Fruit fly (Drosophila melanogaster) whole organism, embryonic: Measurements from ENCODE around the gene ZIPIC.

Experiments used
- CG17361 ChIP-seq: fragments of 200-800 bp; sonication (Bioruptor generic); IDR thresholded peaks from 3 replicates; pipeline ENCODE4 v1.3.6; 2022; ENCODE audit warnings: missing biosample characterization, missing genetic modification characterization
- CG2129 ChIP-seq: fragments of 200-800 bp; sonication (Bioruptor generic); IDR thresholded peaks from 2 replicates; pipeline ENCODE4 v1.3.6; 2022; ENCODE audit warnings: missing biosample characterization, missing genetic modification characterization; ENCODE audit not compliant: partially characterized antibody
- Gug ChIP-seq: fragments of 200-800 bp; sonication (Bioruptor generic); IDR thresholded peaks from 4 replicates; pipeline ENCODE4 v1.3.6; 2022; ENCODE audit warnings: missing biosample characterization, missing genetic modification characterization
- Hr3 ChIP-seq: fragments of 200-800 bp; sonication (Bioruptor generic); optimal IDR thresholded peaks from 3 replicates; lab custom pipeline; 2016; ENCODE audit warnings: missing biosample characterization, missing genetic modification characterization

- no peak for TF ChIP-seq Hr3 (GFP tag; lab: Kevin White, UChicago)
- TF ChIP-seq CG2129 (GFP tag; lab: Robert Waterston, UW) = no peak
- TF ChIP-seq Gug = no peak
- TF ChIP-seq CG17361 (GFP tag; lab: Robert Waterston, UW) = no peak
These were observed 43.5 kb downstream of the ZIPIC start, which contains the start of gene Acph-1 for dm6 chr3R:29993134-29993533.
